Fruit fly (Drosophila melanogaster) whole organism, wandering third instar larva: ENCODE measurements around the gene eIF3h.

Experiments used
- Abd-B ChIP-seq: fragments of >200 bp; optimal IDR thresholded peaks from 2 replicates; lab custom pipeline; 2017; ENCODE audit warnings: missing biosample characterization, missing genetic modification characterization
- CG32264 ChIP-seq: fragments of 200-800 bp; sonication (Bioruptor generic); optimal IDR thresholded peaks from 2 replicates; lab custom pipeline; 2016; ENCODE audit warnings: missing biosample characterization, missing genetic modification characterization
- CG9705 ChIP-seq: fragments of 200-800 bp; sonication (Bioruptor generic); optimal IDR thresholded peaks from 2 replicates; lab custom pipeline; 2018; ENCODE audit warnings: missing biosample characterization, mild to moderate bottlenecking, missing genetic modification characterization
- CrebA ChIP-seq: fragments of 200-800 bp; sonication (Bioruptor generic); optimal IDR thresholded peaks from 2 replicates; lab custom pipeline; 2016; ENCODE audit warnings: missing biosample characterization, mild to moderate bottlenecking, missing genetic modification characterization, borderline replicate concordance
- Dfd ChIP-seq: fragments of >200 bp; optimal IDR thresholded peaks from 2 replicates; lab custom pipeline; 2017; ENCODE audit warnings: missing biosample characterization, missing genetic modification characterization
- Dif ChIP-seq: fragments of 200-275, 200-300 bp; sonication (Bioruptor generic); optimal IDR thresholded peaks from 2 replicates; lab custom pipeline; 2018; ENCODE audit warnings: missing biosample characterization, missing genetic modification characterization; ENCODE audit not compliant: partially characterized antibody
- GATAd ChIP-seq: sonication (Bioruptor generic); optimal IDR thresholded peaks from 2 replicates; lab custom pipeline; 2016; ENCODE audit warnings: missing biosample characterization, missing genetic modification characterization
- HLH106 ChIP-seq: fragments of 200-800 bp; optimal IDR thresholded peaks from 3 replicates; lab custom pipeline; 2019; ENCODE audit warnings: missing biosample characterization, mild to moderate bottlenecking, missing genetic modification characterization, moderate library complexity
- Hnf4 ChIP-seq: fragments of 200-800 bp; sonication (Bioruptor generic); optimal IDR thresholded peaks from 2 replicates; lab custom pipeline; 2016; ENCODE audit warnings: missing biosample characterization, mild to moderate bottlenecking, missing genetic modification characterization
- Hr78 ChIP-seq: fragments of >200 bp; optimal IDR thresholded peaks from 2 replicates; lab custom pipeline; 2017; ENCODE audit warnings: missing biosample characterization, missing genetic modification characterization
- Hr83 ChIP-seq: fragments of 200-300 bp; sonication (Bioruptor generic); optimal IDR thresholded peaks from 2 replicates; lab custom pipeline; 2016; ENCODE audit warnings: missing biosample characterization, mild to moderate bottlenecking, missing genetic modification characterization, moderate library complexity; ENCODE audit not compliant: poor library complexity, severe bottlenecking
- Jra ChIP-seq: sonication (Bioruptor generic); optimal IDR thresholded peaks from 2 replicates; lab custom pipeline; 2016; ENCODE audit warnings: missing biosample characterization, missing genetic modification characterization
- Mio ChIP-seq: sonication (Bioruptor generic); optimal IDR thresholded peaks from 2 replicates; lab custom pipeline; 2016; ENCODE audit warnings: missing biosample characterization, missing genetic modification characterization
- Myc ChIP-seq: fragments of >200 bp; optimal IDR thresholded peaks from 2 replicates; lab custom pipeline; 2017
- N ChIP-seq: fragments of >200 bp; optimal IDR thresholded peaks from 2 replicates; lab custom pipeline; 2018; ENCODE audit warnings: missing biosample characterization, missing external identifiers, missing genetic modification characterization
- OdsH ChIP-seq: fragments of 200-800 bp; sonication (Bioruptor generic); optimal IDR thresholded peaks from 2 replicates; lab custom pipeline; 2016; ENCODE audit warnings: missing biosample characterization, mild to moderate bottlenecking, missing genetic modification characterization
- Rel ChIP-seq, 2 experiments: fragments of 200-800 bp; sonication (Bioruptor generic) in 1 of 2; optimal IDR thresholded peaks; 2 replicates in 1 of 2; 3 replicates in 1 of 2; lab custom pipeline; 2016 to 2019; ENCODE audit warnings: mild to moderate bottlenecking in 2 of 2, missing biosample characterization in 2 of 2, missing genetic modification characterization in 2 of 2, moderate library complexity in 1 of 2
- Sp1 ChIP-seq: fragments of 200-800 bp; sonication (Bioruptor generic); optimal IDR thresholded peaks from 3 replicates; lab custom pipeline; 2019; ENCODE audit warnings: missing biosample characterization, mild to moderate bottlenecking, missing genetic modification characterization, moderate library complexity
- Vsx2 ChIP-seq: fragments of 200-300, 225-300 bp; sonication (Bioruptor generic); optimal IDR thresholded peaks from 2 replicates; lab custom pipeline; 2018; ENCODE audit warnings: missing biosample characterization, missing genetic modification characterization; ENCODE audit not compliant: partially characterized antibody
- br ChIP-seq: fragments of 200-800 bp; sonication (Bioruptor generic); optimal IDR thresholded peaks from 2 replicates; lab custom pipeline; 2016; ENCODE audit warnings: missing biosample characterization, missing genetic modification characterization
- brk ChIP-seq: fragments of 200-800 bp; sonication (Bioruptor generic); optimal IDR thresholded peaks from 2 replicates; lab custom pipeline; 2016; ENCODE audit warnings: missing biosample characterization, mild to moderate bottlenecking, missing genetic modification characterization
- dmrt93B ChIP-seq: fragments of 200-800 bp; sonication (Bioruptor generic); optimal IDR thresholded peaks from 2 replicates; lab custom pipeline; 2018; ENCODE audit warnings: missing biosample characterization, mild to moderate bottlenecking, missing genetic modification characterization
- dsf ChIP-seq: sonication (Bioruptor generic); optimal IDR thresholded peaks from 2 replicates; lab custom pipeline; 2016; ENCODE audit warnings: missing biosample characterization, missing genetic modification characterization, borderline replicate concordance
- ey ChIP-seq: fragments of 200-800 bp; sonication (Bioruptor generic); optimal IDR thresholded peaks from 2 replicates; lab custom pipeline; 2016; ENCODE audit warnings: missing biosample characterization, missing genetic modification characterization
- foxo ChIP-seq, 2 experiments: fragments of 200-800 bp; sonication (Bioruptor generic); optimal IDR thresholded peaks; 2 replicates in 1 of 2; 3 replicates in 1 of 2; lab custom pipeline; 2016 to 2017; ENCODE audit warnings: missing biosample characterization in 2 of 2, missing genetic modification characterization in 2 of 2
- fru ChIP-seq: fragments of 200-800 bp; sonication (Bioruptor generic); optimal IDR thresholded peaks from 3 replicates; lab custom pipeline; 2016; ENCODE audit warnings: missing biosample characterization, mild to moderate bottlenecking, missing genetic modification characterization
- h ChIP-seq: fragments of 200-800 bp; sonication (Bioruptor generic); optimal IDR thresholded peaks from 3 replicates; lab custom pipeline; 2016; ENCODE audit warnings: missing biosample characterization, mild to moderate bottlenecking, missing genetic modification characterization
- lola ChIP-seq: fragments of >200 bp; optimal IDR thresholded peaks from 2 replicates; lab custom pipeline; 2017; ENCODE audit warnings: missing biosample characterization, missing genetic modification characterization
- pan ChIP-seq: fragments of >200 bp; optimal IDR thresholded peaks from 2 replicates; lab custom pipeline; 2017
- psq ChIP-seq: fragments of 200-800 bp; sonication (Bioruptor generic); optimal IDR thresholded peaks from 3 replicates; lab custom pipeline; 2017; ENCODE audit warnings: missing biosample characterization, mild to moderate bottlenecking, missing genetic modification characterization, moderate library complexity
- rgr ChIP-seq: fragments of 200-800 bp; sonication (Bioruptor generic); optimal IDR thresholded peaks from 3 replicates; lab custom pipeline; 2016; ENCODE audit warnings: missing biosample characterization, mild to moderate bottlenecking, missing genetic modification characterization
- sage ChIP-seq: fragments of 200-800 bp; sonication (Bioruptor generic); optimal IDR thresholded peaks from 2 replicates; lab custom pipeline; 2016; ENCODE audit warnings: missing biosample characterization, mild to moderate bottlenecking, missing genetic modification characterization
- sv ChIP-seq: fragments of 200-800 bp; sonication (Bioruptor generic); optimal IDR thresholded peaks from 3 replicates; lab custom pipeline; 2016; ENCODE audit warnings: missing biosample characterization, missing genetic modification characterization
- tai ChIP-seq: sonication (Bioruptor generic); optimal IDR thresholded peaks from 2 replicates; lab custom pipeline; 2016; ENCODE audit warnings: missing biosample characterization, missing genetic modification characterization
- usp ChIP-seq: fragments of >200 bp; optimal IDR thresholded peaks from 2 replicates; lab custom pipeline; 2017; ENCODE audit warnings: missing biosample characterization, missing genetic modification characterization
- woc ChIP-seq: sonication (Bioruptor generic); optimal IDR thresholded peaks from 2 replicates; lab custom pipeline; 2016; ENCODE audit warnings: missing biosample characterization, mild to moderate bottlenecking, missing genetic modification characterization

The eIF3h gene

DNA sequence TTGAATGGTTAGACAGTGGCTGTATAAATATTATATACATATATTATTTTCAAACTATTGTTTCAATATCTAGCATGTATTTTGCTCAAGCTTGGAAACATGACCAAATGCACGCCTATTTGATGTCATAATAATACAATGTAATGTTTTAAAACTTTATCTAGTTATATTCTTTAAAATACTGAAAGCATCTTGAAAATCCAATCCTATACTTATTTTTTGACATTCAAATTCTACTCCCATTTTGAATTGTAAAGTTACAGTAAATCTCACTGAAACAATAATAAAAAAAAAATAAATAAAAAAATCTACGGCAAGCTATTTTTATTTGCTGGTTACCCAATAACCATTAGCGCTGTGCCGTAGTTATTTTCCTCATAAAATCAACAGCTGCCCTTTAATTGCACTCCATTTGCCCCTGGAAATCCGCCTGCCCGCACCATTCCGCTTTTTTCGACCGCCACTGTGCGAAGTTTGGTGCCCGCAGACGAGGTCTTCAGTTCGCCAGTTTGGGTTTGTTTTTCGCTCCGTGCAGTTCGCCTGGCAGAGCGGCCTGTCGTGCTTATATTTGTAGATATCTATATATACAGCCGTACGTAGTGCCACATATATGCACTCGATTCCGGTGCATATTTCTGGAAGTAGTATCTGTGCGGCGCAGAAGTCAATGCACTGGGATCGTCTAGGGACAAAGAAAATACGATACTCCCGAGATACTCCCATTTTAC is 7.8 kb downstream of the eIF3h start (continued):
- TF ChIP-seq N (GFP tag; lab: Kevin White, UChicago) (no peak), lola (GFP tag; lab: Kevin White, UChicago) (no peak), CrebA (GFP tag; lab: Kevin White, UChicago) (no peak), GATAd (no peak), h (GFP tag; lab: Kevin White, UChicago) (peak; percentile 55), Myc (lab: Kevin White, UChicago) (no peak), tai (no peak)
- TF ChIP-seq, all 38 proteins: peak for 12

DNA sequence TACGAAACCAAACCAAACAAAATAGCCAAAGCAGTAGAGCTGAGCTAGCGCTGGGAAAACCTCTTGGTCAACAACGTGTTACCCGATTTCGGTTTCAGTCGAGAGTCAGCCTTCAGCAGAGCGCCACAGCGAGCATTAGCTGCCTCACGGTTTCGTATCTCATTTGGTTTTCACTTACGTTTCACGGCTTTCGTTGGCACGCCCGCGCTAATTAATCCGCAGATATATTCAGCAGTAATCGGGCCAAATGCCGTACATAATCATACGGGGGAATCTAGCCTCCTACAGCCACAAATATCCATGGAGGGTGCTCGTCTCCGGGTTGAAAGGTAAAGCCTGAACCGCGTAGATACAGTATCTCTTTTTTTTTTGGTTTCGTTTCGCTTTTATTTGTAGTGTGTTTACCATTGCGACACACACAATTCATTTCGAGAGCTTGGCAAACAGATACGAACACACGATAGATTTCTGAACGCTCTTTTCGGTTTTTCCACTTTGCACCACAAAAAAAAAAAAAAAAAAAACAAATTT is 8.5 kb downstream of the eIF3h start, which contains the start of gene CG31650:
CG31650 (minus strand) TSS at position 352 of the 531 bp plus-strand sequence.
- TF ChIP-seq brk (GFP tag; lab: Kevin White, UChicago) (no peak), Vsx2 (GFP tag; lab: Kevin White, UChicago) (no peak), Hr78 (GFP tag; lab: Kevin White, UChicago) (no peak), h (GFP tag; lab: Kevin White, UChicago) (no peak), CG9705 (GFP tag; lab: Kevin White, UChicago) (no peak), Sp1 (GFP tag; lab: Kevin White, UChicago) (no peak)

DNA sequence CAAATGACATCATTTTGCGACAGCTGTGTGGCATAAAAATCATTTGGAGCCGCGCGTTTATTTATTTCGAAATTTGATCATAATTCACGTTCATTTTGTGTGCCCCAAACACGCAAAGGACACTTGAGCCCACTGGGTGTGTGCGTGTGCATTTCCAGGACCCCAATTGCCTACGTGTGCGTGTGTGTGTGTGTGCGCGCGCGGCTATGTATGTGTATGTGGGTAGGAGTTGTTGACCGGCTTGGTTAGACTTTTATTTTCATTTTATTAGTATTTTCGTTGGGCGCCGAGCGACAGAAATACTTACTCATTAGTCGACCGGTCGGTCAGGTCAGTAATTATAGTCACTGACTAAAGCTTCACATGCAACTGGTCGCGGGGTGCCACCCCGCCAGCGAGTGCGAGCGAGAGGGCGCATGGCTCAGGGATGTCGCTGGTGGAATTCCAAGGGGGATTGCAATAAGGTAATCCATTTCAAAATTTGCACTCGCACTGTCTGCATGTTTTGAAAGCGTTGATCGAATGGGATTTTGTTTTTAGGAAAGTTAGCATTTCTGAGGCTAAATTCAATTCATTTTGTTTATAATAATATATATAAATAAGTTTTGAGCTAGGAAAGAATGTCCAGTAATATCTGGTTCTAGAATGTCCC is 9.3 kb downstream of the eIF3h start:
- no peak for TF ChIP-seq pan (lab: Kevin White, UChicago)
- no peak for TF ChIP-seq Hr78 (GFP tag; lab: Kevin White, UChicago)
- no peak for TF ChIP-seq dsf (GFP tag; lab: Kevin White, UChicago)
- no peak for TF ChIP-seq Rel (GFP tag; optimal IDR thresholded peaks at IDR 0.05; lab: Kevin White, UChicago)
- TF ChIP-seq Rel (tag; optimal IDR thresholded peaks at IDR 0.05; lab: Kevin White, UChicago): peak; percentile 16
- peak; percentile 28 for TF ChIP-seq Sp1 (GFP tag; lab: Kevin White, UChicago)
- peak in 1 of 2 experiments; percentile 73 for TF ChIP-seq foxo (GFP tag; optimal IDR thresholded peaks at IDR 0.05; lab: Kevin White, UChicago)
- no peak for TF ChIP-seq Jra (GFP tag; lab: Kevin White, UChicago)
- TF ChIP-seq brk (GFP tag; lab: Kevin White, UChicago): no peak
- peak; percentile 55 for TF ChIP-seq rgr (GFP tag; lab: Kevin White, UChicago)
- TF ChIP-seq psq (GFP tag; lab: Kevin White, UChicago): peak; percentile 49
- no peak for TF ChIP-seq lola (GFP tag; lab: Kevin White, UChicago)
- no peak for TF ChIP-seq sv (GFP tag; lab: Kevin White, UChicago)
- peak; percentile 54 for TF ChIP-seq h (GFP tag; lab: Kevin White, UChicago)
- peak; percentile 48 for TF ChIP-seq HLH106 (tag; lab: Kevin White, UChicago)
- TF ChIP-seq ey: peak; percentile 51
- TF ChIP-seq Hnf4 (GFP tag; lab: Kevin White, UChicago): peak; percentile 72
- peak; percentile 47 for TF ChIP-seq fru (GFP tag; lab: Kevin White, UChicago)
- peak; percentile 46 for TF ChIP-seq OdsH (GFP tag; lab: Kevin White, UChicago)
- TF ChIP-seq usp: no peak
- TF ChIP-seq CG32264 (GFP tag; lab: Kevin White, UChicago): no peak
- TF ChIP-seq br: peak; percentile 48
- no peak for TF ChIP-seq sage (GFP tag; lab: Kevin White, UChicago)
- TF ChIP-seq dmrt93B: peak; percentile 20
- TF ChIP-seq woc: no peak

DNA sequence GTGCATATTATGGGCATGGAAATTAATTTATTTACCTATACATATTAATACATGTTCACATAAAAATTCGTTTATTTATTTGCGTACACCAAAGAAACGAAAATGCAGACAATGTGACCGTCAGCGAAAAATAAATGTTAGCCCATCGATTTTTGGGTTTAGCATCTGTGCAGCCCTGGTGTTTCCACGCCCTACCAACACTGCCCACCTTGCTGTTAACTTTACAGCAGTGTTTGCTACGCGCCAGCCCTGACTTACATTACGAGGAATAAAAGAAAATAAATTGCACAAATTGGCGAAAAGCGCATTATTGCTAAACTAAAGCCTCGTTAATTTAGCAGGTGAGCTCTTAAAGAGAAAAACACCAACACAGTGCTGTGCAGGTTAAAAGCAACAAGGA is 9.9 kb downstream of the eIF3h start, which contains the start of the genes CG33995, CG44000 and CG44001:
CG33995 (plus strand) TSS at position 228 of the 400 bp plus-strand sequence.
CG44000 (plus strand) TSS at position 228 of the 400 bp plus-strand sequence.
CG44001 (plus strand) TSS at position 228 of the 400 bp plus-strand sequence.
- TF ChIP-seq ey: peak; percentile 14
- TF ChIP-seq Hr83 (GFP tag; lab: Kevin White, UChicago): peak; percentile 85
- no peak for TF ChIP-seq Vsx2 (GFP tag; lab: Kevin White, UChicago)
- TF ChIP-seq CG9705 (GFP tag; lab: Kevin White, UChicago): peak; percentile 52
- no peak for TF ChIP-seq tai
- peak; percentile 20 for TF ChIP-seq OdsH (GFP tag; lab: Kevin White, UChicago)
- peak; percentile 61 for TF ChIP-seq br
- peak in 1 of 2 experiments; percentile 74 for TF ChIP-seq foxo (GFP tag; optimal IDR thresholded peaks at IDR 0.05; lab: Kevin White, UChicago)
- TF ChIP-seq Hr78 (GFP tag; lab: Kevin White, UChicago): no peak
- no peak for TF ChIP-seq Hnf4 (GFP tag; lab: Kevin White, UChicago)
- TF ChIP-seq lola (GFP tag; lab: Kevin White, UChicago): no peak
- TF ChIP-seq pan (lab: Kevin White, UChicago): no peak
- TF ChIP-seq Dfd (GFP tag; lab: Kevin White, UChicago): no peak
- TF ChIP-seq rgr (GFP tag; lab: Kevin White, UChicago): peak; percentile 74
- TF ChIP-seq Myc (lab: Kevin White, UChicago): no peak
- no peak for TF ChIP-seq woc
- no peak for TF ChIP-seq Dif (GFP tag; lab: Kevin White, UChicago)
- TF ChIP-seq fru (GFP tag; lab: Kevin White, UChicago): peak; percentile 50
- no peak for TF ChIP-seq usp
- TF ChIP-seq CG32264 (GFP tag; lab: Kevin White, UChicago): no peak
- no peak for TF ChIP-seq Abd-B (GFP tag; lab: Kevin White, UChicago)
- peak; percentile 5 for TF ChIP-seq dmrt93B
- peak; percentile 31 for TF ChIP-seq Jra (GFP tag; lab: Kevin White, UChicago)
- TF ChIP-seq sage (GFP tag; lab: Kevin White, UChicago): peak; percentile 44
- peak; percentile 51 for TF ChIP-seq h (GFP tag; lab: Kevin White, UChicago)
- TF ChIP-seq GATAd: no peak
- TF ChIP-seq Mio (GFP tag; lab: Kevin White, UChicago): no peak
- no peak for TF ChIP-seq Rel (GFP tag; optimal IDR thresholded peaks at IDR 0.05; lab: Kevin White, UChicago)
- TF ChIP-seq Rel (tag; optimal IDR thresholded peaks at IDR 0.05; lab: Kevin White, UChicago): peak; percentile 57
- no peak for TF ChIP-seq N (GFP tag; lab: Kevin White, UChicago)
